Worm (Caenorhabditis elegans): ENCODE results near the gene ZC132.3.

DNA sequence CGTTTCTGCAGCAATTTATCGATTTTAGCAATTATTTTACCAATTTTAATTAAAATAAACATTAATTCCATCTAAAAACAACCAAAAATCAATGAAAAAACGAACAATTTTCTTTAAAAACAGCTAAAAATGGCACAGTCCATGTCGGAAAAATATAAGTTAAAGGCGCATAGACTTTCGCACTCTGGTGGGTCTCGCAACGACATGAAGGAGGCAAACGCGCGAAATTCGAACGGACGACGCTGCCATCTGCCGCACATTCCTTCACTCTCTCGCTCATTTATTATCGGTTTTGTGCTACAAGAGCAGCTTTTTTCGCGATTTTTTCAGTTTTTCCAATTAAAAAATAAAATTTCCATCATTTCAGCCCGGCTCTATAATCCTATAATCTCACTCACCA lies 47.2 kb upstream of the ZC132.3 start, which contains the start of gene mcm-7:
- no peak for TF ChIP-seq sea-2 (GFP tag; IDR thresholded peaks at IDR 0.05)
- TF ChIP-seq C06A6.2 (GFP tag; conservative IDR thresholded peaks at IDR 0.05) = no peak
- TF ChIP-seq snpc-1.1 (tag; optimal IDR thresholded peaks at IDR 0.05; ENCODE audit: insufficient read depth) = peak; percentile 30
- TF ChIP-seq rcor-1 (GFP tag; IDR thresholded peaks at IDR 0.05) = peak; percentile 57; the same call in 1 of the 2 replicates

Data from whole organism, young adult.